Worm (Caenorhabditis elegans) whole organism, L2 larva: ENCODE measurements around the gene F19C6.3.

ENCODE experiments used
- C34F6.9 ChIP-seq: fragments of 150-350 bp; optimal IDR thresholded peaks from 2 replicates; lab custom pipeline; 2014; ENCODE audit warnings: missing biosample characterization, missing genetic modification characterization
- F13H6.1 ChIP-seq: sonication (generic microtip); optimal IDR thresholded peaks from 2 replicates; lab custom pipeline; 2016; ENCODE audit warnings: missing genetic modification characterization, missing compliant biosample characterization
- R02D3.7 ChIP-seq: fragments of 150-350 bp; optimal IDR thresholded peaks from 2 replicates; lab custom pipeline; 2014; ENCODE audit warnings: missing biosample characterization, missing genetic modification characterization
- ZK546.5 ChIP-seq: sonication (generic microtip); optimal IDR thresholded peaks from 2 replicates; lab custom pipeline; 2017; ENCODE audit warnings: missing biosample characterization, missing genetic modification characterization
- alr-1 ChIP-seq: fragments of 150-350 bp; optimal IDR thresholded peaks from 2 replicates; lab custom pipeline; 2014; ENCODE audit warnings: missing biosample characterization, missing genetic modification characterization
- aly-2 ChIP-seq: fragments of 150-350 bp; optimal IDR thresholded peaks from 2 replicates; lab custom pipeline; 2014; ENCODE audit warnings: missing biosample characterization, missing genetic modification characterization
- ama-1 ChIP-seq: fragments of 150-350 bp; optimal IDR thresholded peaks from 2 replicates; lab custom pipeline; 2018; ENCODE audit warnings: inconsistent platforms
- blmp-1 ChIP-seq: sonication (generic microtip); optimal IDR thresholded peaks from 2 replicates; lab custom pipeline; 2017; ENCODE audit warnings: missing genetic modification characterization, mild to moderate bottlenecking, missing compliant biosample characterization, antibody characterized with exemption, moderate library complexity; ENCODE audit not compliant: insufficient read depth
- ceh-16 ChIP-seq: fragments of 150-350 bp; optimal IDR thresholded peaks from 2 replicates; lab custom pipeline; 2014; ENCODE audit warnings: missing biosample characterization, missing genetic modification characterization
- ceh-82 ChIP-seq: fragments of 150-350 bp; optimal IDR thresholded peaks from 2 replicates; lab custom pipeline; 2014; ENCODE audit warnings: missing biosample characterization, missing genetic modification characterization
- crh-2 ChIP-seq: sonication (generic microtip); optimal IDR thresholded peaks from 2 replicates; lab custom pipeline; 2017; ENCODE audit warnings: missing biosample characterization, missing genetic modification characterization
- dmd-4 ChIP-seq: sonication (generic microtip); optimal IDR thresholded peaks from 2 replicates; lab custom pipeline; 2017; ENCODE audit warnings: missing biosample characterization, missing genetic modification characterization
- egl-27 ChIP-seq: sonication (generic microtip); optimal IDR thresholded peaks from 3 replicates; lab custom pipeline; 2017; ENCODE audit warnings: missing biosample characterization, missing genetic modification reagents, missing genetic modification characterization
- elt-1 ChIP-seq: fragments of 150-350 bp; optimal IDR thresholded peaks from 2 replicates; lab custom pipeline; 2014; ENCODE audit warnings: missing biosample characterization, missing genetic modification characterization
- fos-1 ChIP-seq: fragments of 150-350 bp; optimal IDR thresholded peaks from 2 replicates; lab custom pipeline; 2014; ENCODE audit warnings: missing biosample characterization, missing genetic modification characterization
- gmeb-1 ChIP-seq: fragments of 150-350 bp; optimal IDR thresholded peaks from 2 replicates; lab custom pipeline; 2014; ENCODE audit warnings: missing biosample characterization, missing genetic modification characterization
- lin-11 ChIP-seq: fragments of 150-350 bp; sonication (generic microtip); optimal IDR thresholded peaks from 2 replicates; lab custom pipeline; 2014; ENCODE audit warnings: missing biosample characterization, missing genetic modification characterization, inconsistent platforms, mixed read lengths
- lin-13 ChIP-seq: fragments of 150-350 bp; optimal IDR thresholded peaks from 2 replicates; lab custom pipeline; 2014; ENCODE audit warnings: missing biosample characterization, missing genetic modification reagents, missing genetic modification characterization
- lsy-2 ChIP-seq, 2 experiments: fragments of 150-350 bp in 1 of 2; sonication (generic microtip) in 1 of 2; optimal IDR thresholded peaks; 2 replicates each; lab custom pipeline; 2014 to 2017; ENCODE audit warnings: missing biosample characterization in 2 of 2, missing genetic modification characterization in 2 of 2
- mab-5 ChIP-seq: fragments of 150-350 bp; optimal IDR thresholded peaks from 2 replicates; lab custom pipeline; 2014; ENCODE audit warnings: missing biosample characterization, missing genetic modification characterization
- mbf-1 ChIP-seq: sonication (generic microtip); optimal IDR thresholded peaks from 2 replicates; lab custom pipeline; 2017; ENCODE audit warnings: missing biosample characterization, missing genetic modification characterization
- nhr-11 ChIP-seq: fragments of 150-350 bp; optimal IDR thresholded peaks from 2 replicates; lab custom pipeline; 2014; ENCODE audit warnings: missing biosample characterization, missing genetic modification characterization
- nhr-12 ChIP-seq: fragments of 150-350 bp; optimal IDR thresholded peaks from 2 replicates; lab custom pipeline; 2014; ENCODE audit warnings: missing biosample characterization, missing genetic modification characterization
- nhr-129 ChIP-seq: fragments of 150-350 bp; optimal IDR thresholded peaks from 2 replicates; lab custom pipeline; 2014; ENCODE audit warnings: missing biosample characterization, missing genetic modification characterization
- nhr-21 ChIP-seq: fragments of 150-350 bp; optimal IDR thresholded peaks from 2 replicates; lab custom pipeline; 2014; ENCODE audit warnings: missing biosample characterization, missing genetic modification characterization
- nhr-237 ChIP-seq: fragments of 150-350 bp; optimal IDR thresholded peaks from 2 replicates; lab custom pipeline; 2014; ENCODE audit warnings: missing biosample characterization, missing genetic modification characterization
- nhr-25 ChIP-seq: fragments of 150-350 bp; sonication (generic microtip); optimal IDR thresholded peaks from 3 replicates; lab custom pipeline; 2014; ENCODE audit warnings: missing biosample characterization, missing genetic modification characterization
- peb-1 ChIP-seq: fragments of 150-350 bp; optimal IDR thresholded peaks from 2 replicates; lab custom pipeline; 2014; ENCODE audit warnings: missing biosample characterization, missing genetic modification characterization
- sem-4 ChIP-seq: fragments of 150-350 bp; optimal IDR thresholded peaks from 2 replicates; lab custom pipeline; 2014; ENCODE audit warnings: missing biosample characterization, missing genetic modification reagents, missing genetic modification characterization
- sma-3 ChIP-seq: sonication (generic microtip); optimal IDR thresholded peaks from 2 replicates; lab custom pipeline; 2016; ENCODE audit warnings: missing genetic modification reagents, missing genetic modification characterization, missing compliant biosample characterization
- sma-9 ChIP-seq, 2 experiments: fragments of 150-350 bp in 1 of 2; sonication (generic microtip) in 1 of 2; optimal IDR thresholded peaks; 2 replicates each; lab custom pipeline; 2014 to 2016; ENCODE audit warnings: missing genetic modification characterization in 2 of 2, mild to moderate bottlenecking in 1 of 2, missing biosample characterization in 1 of 2, missing compliant biosample characterization in 1 of 2, missing genetic modification reagents in 1 of 2, moderate library complexity in 1 of 2
- snpc-4 ChIP-seq: fragments of 150-350 bp; optimal IDR thresholded peaks from 2 replicates; lab custom pipeline; 2014; ENCODE audit warnings: missing biosample characterization, missing genetic modification characterization
- unc-55 ChIP-seq: fragments of 150-350 bp; sonication (generic microtip); optimal IDR thresholded peaks from 3 replicates; lab custom pipeline; 2014; ENCODE audit warnings: missing biosample characterization, missing genetic modification reagents, missing genetic modification characterization
- unc-62 ChIP-seq: fragments of 150-350 bp; optimal IDR thresholded peaks from 2 replicates; lab custom pipeline; 2014; ENCODE audit warnings: missing biosample characterization, missing genetic modification reagents, missing genetic modification characterization
- zag-1 ChIP-seq: fragments of 150-350 bp; optimal IDR thresholded peaks from 2 replicates; lab custom pipeline; 2014; ENCODE audit warnings: missing biosample characterization, missing genetic modification characterization
- ztf-1 ChIP-seq: fragments of 200-800 bp; sonication (Bioruptor generic); conservative IDR thresholded peaks from 2 replicates; pipeline ENCODE4 v1.3.6; 2022; ENCODE audit warnings: missing genetic modification characterization, missing compliant biosample characterization
- ztf-11 ChIP-seq: sonication (generic microtip); optimal IDR thresholded peaks from 2 replicates; lab custom pipeline; 2017; ENCODE audit warnings: missing biosample characterization, missing genetic modification characterization

Gene F19C6.3

ce11 chrX:10049160-10049559 is 40.6 kb upstream of the F19C6.3 start, which contains the start of gene gnrr-3:
Gene gnrr-3, plus strand, starts transcription at chrX:10049460.
- TF ChIP-seq ztf-1 (GFP tag; lab: Robert Waterston, UW) (no peak), nhr-25 (tag; lab: Kevin White, UChicago) (no peak), ama-1 (lab: Kevin White, UChicago) (no peak), sma-3 (no peak), zag-1 (tag; lab: Kevin White, UChicago) (no peak), sem-4 (no peak), lin-13 (GFP tag; lab: Kevin White, UChicago) (no peak), ceh-16 (tag; lab: Kevin White, UChicago) (no peak), fos-1 (tag; lab: Kevin White, UChicago) (no peak), nhr-129 (tag; lab: Kevin White, UChicago) (no peak), ZK546.5 (tag; lab: Kevin White, UChicago) (no peak), alr-1 (tag; lab: Kevin White, UChicago) (no peak), snpc-4 (tag; lab: Kevin White, UChicago) (no peak), nhr-11 (tag; lab: Kevin White, UChicago) (no peak), nhr-12 (tag; lab: Kevin White, UChicago) (no peak), dmd-4 (tag; lab: Kevin White, UChicago) (no peak), lsy-2 (tag; optimal IDR thresholded peaks at IDR 0.05; lab: Kevin White, UChicago) (no peak), sma-9 (GFP tag; optimal IDR thresholded peaks at IDR 0.05; lab: Kevin White, UChicago) (no peak), sma-9 (tag; optimal IDR thresholded peaks at IDR 0.05; lab: Kevin White, UChicago) (no peak), nhr-237 (tag; lab: Kevin White, UChicago) (no peak), unc-55 (GFP tag; lab: Kevin White, UChicago) (no peak)

DNA sequence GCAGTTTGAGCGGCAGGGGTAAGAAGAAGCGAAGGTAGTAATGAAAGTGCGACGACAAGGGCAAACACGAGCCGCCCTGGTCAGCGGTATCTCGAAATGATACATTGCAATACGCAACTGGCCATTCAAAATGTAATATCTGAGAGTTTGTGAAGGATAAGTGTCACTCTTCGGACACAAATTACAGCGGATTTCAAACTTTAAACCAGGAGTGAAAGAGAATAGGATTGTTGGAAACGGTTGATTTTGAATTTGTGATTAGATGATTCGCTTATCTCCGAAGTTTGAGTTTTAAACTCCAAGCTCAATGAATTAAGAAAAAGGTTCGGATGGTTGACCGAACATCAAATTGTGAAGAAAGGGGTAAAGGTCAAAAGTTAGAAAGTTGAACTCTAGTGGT is 38.8 kb upstream of the F19C6.3 start, which contains the start of gene ZC374.2:
TSS of gene ZC374.2 (minus strand) at position 101 of the 400 bp plus-strand sequence.
- TF ChIP-seq F13H6.1: no peak
- TF ChIP-seq snpc-4 (tag; lab: Kevin White, UChicago): no peak
- no peak for TF ChIP-seq crh-2 (tag; lab: Kevin White, UChicago)
- no peak for TF ChIP-seq ceh-16 (tag; lab: Kevin White, UChicago)
- no peak for TF ChIP-seq sma-3
- no peak for TF ChIP-seq lin-11 (tag; lab: Kevin White, UChicago)
- no peak for TF ChIP-seq R02D3.7 (tag; lab: Kevin White, UChicago)
- TF ChIP-seq egl-27 (tag; lab: Kevin White, UChicago): no peak
- TF ChIP-seq sma-9 (GFP tag; optimal IDR thresholded peaks at IDR 0.05; lab: Kevin White, UChicago): no peak
- TF ChIP-seq sma-9 (tag; optimal IDR thresholded peaks at IDR 0.05; lab: Kevin White, UChicago): no peak
- TF ChIP-seq elt-1 (tag; lab: Kevin White, UChicago): no peak
- no peak for TF ChIP-seq nhr-21 (tag; lab: Kevin White, UChicago)
- TF ChIP-seq gmeb-1 (tag; lab: Kevin White, UChicago): no peak
- TF ChIP-seq nhr-129 (tag; lab: Kevin White, UChicago): no peak
- no peak for TF ChIP-seq C34F6.9 (tag; lab: Kevin White, UChicago)
- TF ChIP-seq lin-13 (GFP tag; lab: Kevin White, UChicago): no peak
- TF ChIP-seq ceh-82 (tag; lab: Kevin White, UChicago): no peak

DNA sequence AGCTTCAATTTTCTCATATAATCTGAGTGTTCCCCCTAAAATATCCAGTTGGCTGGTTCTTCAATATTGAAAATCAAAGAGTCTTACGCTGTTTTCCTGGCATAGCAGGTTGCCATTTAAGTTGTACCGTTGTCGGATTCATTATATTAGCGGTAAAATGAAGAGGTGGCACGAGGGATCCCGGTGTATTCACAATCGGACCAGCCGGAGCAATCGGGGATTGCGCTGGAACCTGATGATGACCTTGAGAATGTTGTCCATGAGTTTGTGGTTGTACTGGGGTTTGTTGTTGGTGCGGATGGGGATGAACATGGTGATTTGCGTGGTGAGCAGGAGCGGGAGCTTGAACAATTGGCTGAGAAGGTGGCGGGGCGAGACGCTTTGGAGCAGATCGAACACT is 35.9 kb upstream of the F19C6.3 start:
- TF ChIP-seq nhr-12 (tag; lab: Kevin White, UChicago) (no peak), aly-2 (no peak), ceh-16 (tag; lab: Kevin White, UChicago) (no peak), nhr-237 (tag; lab: Kevin White, UChicago) (no peak), dmd-4 (tag; lab: Kevin White, UChicago) (no peak), R02D3.7 (tag; lab: Kevin White, UChicago) (no peak), sma-3 (no peak), unc-62 (GFP tag; lab: Kevin White, UChicago) (no peak), mab-5 (tag; lab: Kevin White, UChicago) (no peak), gmeb-1 (tag; lab: Kevin White, UChicago) (no peak), nhr-21 (tag; lab: Kevin White, UChicago) (no peak), alr-1 (tag; lab: Kevin White, UChicago) (no peak), F13H6.1 (no peak), peb-1 (tag; lab: Kevin White, UChicago) (no peak), mbf-1 (tag; lab: Kevin White, UChicago) (no peak), egl-27 (tag; lab: Kevin White, UChicago) (no peak), nhr-25 (tag; lab: Kevin White, UChicago) (no peak), sem-4 (no peak), lin-11 (tag; lab: Kevin White, UChicago) (no peak)

DNA sequence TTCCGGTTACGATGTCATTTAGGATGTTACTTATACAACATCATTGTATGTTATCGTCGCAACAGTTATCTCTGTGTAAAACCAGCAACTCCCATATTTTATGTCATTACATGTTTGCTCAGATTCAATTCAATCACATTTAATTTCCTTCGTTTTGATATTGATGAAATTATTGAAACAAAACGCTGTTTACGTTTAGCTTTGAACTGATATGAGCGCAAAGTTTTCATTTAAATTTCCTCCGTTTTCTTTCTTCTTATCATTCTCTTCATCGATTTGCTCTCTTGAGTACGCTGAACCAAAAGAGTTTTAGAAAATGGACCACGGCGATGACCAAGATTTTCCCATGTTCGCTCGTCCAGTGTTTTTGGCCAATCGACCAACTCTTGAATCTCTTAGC is 22.3 kb upstream of the F19C6.3 start, which contains the start of gene sek-6:
TSS of gene sek-6 (plus strand) at position 315 of the 400 bp plus-strand sequence.
- TF ChIP-seq ama-1 (lab: Kevin White, UChicago) (no peak), fos-1 (tag; lab: Kevin White, UChicago) (peak; percentile 8), mab-5 (tag; lab: Kevin White, UChicago) (no peak), R02D3.7 (tag; lab: Kevin White, UChicago) (no peak), blmp-1 (tag; lab: Kevin White, UChicago) (no peak), ztf-11 (tag; lab: Kevin White, UChicago) (no peak), sma-9 (GFP tag; optimal IDR thresholded peaks at IDR 0.05; lab: Kevin White, UChicago) (no peak), sma-9 (tag; optimal IDR thresholded peaks at IDR 0.05; lab: Kevin White, UChicago) (no peak), crh-2 (tag; lab: Kevin White, UChicago) (no peak)
